Worm (Caenorhabditis elegans) whole organism, early embryonic: ENCODE measurements around the gene ttc-39B.

ENCODE experiments used
- B0310.2 ChIP-seq: sonication (generic microtip); optimal IDR thresholded peaks from 2 replicates; lab custom pipeline; 2016; ENCODE audit warnings: mild to moderate bottlenecking, missing genetic modification characterization, missing compliant biosample characterization
- F13C5.2 ChIP-seq: sonication (generic microtip); optimal IDR thresholded peaks from 2 replicates; lab custom pipeline; 2017; ENCODE audit warnings: mild to moderate bottlenecking, missing genetic modification characterization, inconsistent platforms, missing compliant biosample characterization
- aly-1 ChIP-seq: sonication (generic microtip); optimal IDR thresholded peaks from 2 replicates; lab custom pipeline; 2016; ENCODE audit warnings: missing genetic modification characterization, missing compliant biosample characterization
- ama-1 ChIP-seq: fragments of 150-350 bp; optimal IDR thresholded peaks from 2 replicates; lab custom pipeline; 2014
- ceh-13 ChIP-seq: fragments of 200-800 bp; sonication (Bioruptor generic); optimal IDR thresholded peaks from 2 replicates; lab custom pipeline; 2018; ENCODE audit warnings: mild to moderate bottlenecking, missing genetic modification characterization, missing compliant biosample characterization
- ceh-36 ChIP-seq: sonication (generic microtip); optimal IDR thresholded peaks from 2 replicates; lab custom pipeline; 2016; ENCODE audit warnings: missing genetic modification characterization, inconsistent platforms, missing compliant biosample characterization
- ets-7 ChIP-seq: sonication (generic microtip); optimal IDR thresholded peaks from 2 replicates; lab custom pipeline; 2016; ENCODE audit warnings: missing genotype, missing genetic modification characterization, missing compliant biosample characterization
- flt-1 ChIP-seq: fragments of 200-800 bp; sonication (Bioruptor generic); IDR thresholded peaks from 2 replicates; pipeline ENCODE4 v1.3.6; 2022; ENCODE audit warnings: missing genetic modification characterization, missing compliant biosample characterization
- hmbx-1 ChIP-seq: sonication (generic microtip); optimal IDR thresholded peaks from 2 replicates; lab custom pipeline; 2016; ENCODE audit warnings: mild to moderate bottlenecking, missing genetic modification characterization, missing compliant biosample characterization
- hmg-4 ChIP-seq: fragments of 200-800 bp; sonication (Bioruptor generic); optimal IDR thresholded peaks from 2 replicates; lab custom pipeline; 2018; ENCODE audit warnings: mild to moderate bottlenecking, missing genetic modification characterization, missing compliant biosample characterization
- hnd-1 ChIP-seq: sonication (generic microtip); optimal IDR thresholded peaks from 2 replicates; lab custom pipeline; 2016; ENCODE audit warnings: missing genetic modification characterization, missing compliant biosample characterization
- pes-1 ChIP-seq: fragments of 200-800 bp; sonication (Bioruptor generic); IDR thresholded peaks from 2 replicates; pipeline ENCODE4 v1.3.6; 2022; ENCODE audit warnings: missing genetic modification reagents, missing genetic modification characterization, missing compliant biosample characterization
- scrt-1 ChIP-seq: fragments of 200-800 bp; sonication (Bioruptor generic); IDR thresholded peaks from 2 replicates; pipeline ENCODE4 v1.3.6; 2022; ENCODE audit warnings: missing genetic modification characterization, missing compliant biosample characterization
- sea-1 ChIP-seq: fragments of 200-800 bp; sonication (Bioruptor generic); conservative IDR thresholded peaks from 2 replicates; pipeline ENCODE4 v1.3.6; 2022; ENCODE audit warnings: missing genetic modification characterization, missing compliant biosample characterization
- tbx-11 ChIP-seq: fragments of 200-800 bp; sonication (Bioruptor generic); IDR thresholded peaks from 2 replicates; pipeline ENCODE4 v1.3.6; 2022; ENCODE audit warnings: missing genetic modification characterization, missing compliant biosample characterization
- tbx-37 ChIP-seq: fragments of 200-800 bp; sonication (Bioruptor generic); conservative IDR thresholded peaks from 2 replicates; pipeline ENCODE4 v1.3.6; 2022; ENCODE audit warnings: missing genetic modification reagents, missing genetic modification characterization, missing compliant biosample characterization
- tra-4 ChIP-seq: sonication (generic microtip); optimal IDR thresholded peaks from 2 replicates; lab custom pipeline; 2017; ENCODE audit warnings: missing genetic modification characterization, missing compliant biosample characterization

ttc-39B gene

DNA sequence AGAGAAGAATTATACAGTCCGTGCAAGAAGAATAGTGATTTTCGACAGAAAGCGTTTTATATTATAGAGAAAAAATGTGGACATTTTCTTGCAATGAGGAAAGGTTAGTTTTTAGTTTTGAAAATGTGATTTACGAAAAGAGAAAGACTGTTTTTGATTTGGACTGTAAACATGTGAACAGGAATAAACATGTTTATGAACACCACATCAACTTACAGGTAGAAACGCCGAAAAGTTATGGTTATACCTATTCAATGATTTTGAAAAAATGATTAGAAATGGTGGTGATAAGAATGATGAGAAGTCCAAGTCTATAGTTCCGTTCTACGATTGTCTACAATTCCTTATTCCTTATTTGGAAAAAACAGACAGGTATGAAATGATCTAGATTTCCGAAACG lies 10.7 kb upstream of the ttc-39B start:
- TF ChIP-seq ceh-36: no peak
- no peak for TF ChIP-seq hmg-4 (GFP tag; lab: Kevin White, UChicago)
- TF ChIP-seq ceh-13 (GFP tag; lab: Kevin White, UChicago): no peak
- TF ChIP-seq tbx-11 (GFP tag; lab: Robert Waterston, UW): no peak
- no peak for TF ChIP-seq sea-1
- no peak for TF ChIP-seq scrt-1

DNA sequence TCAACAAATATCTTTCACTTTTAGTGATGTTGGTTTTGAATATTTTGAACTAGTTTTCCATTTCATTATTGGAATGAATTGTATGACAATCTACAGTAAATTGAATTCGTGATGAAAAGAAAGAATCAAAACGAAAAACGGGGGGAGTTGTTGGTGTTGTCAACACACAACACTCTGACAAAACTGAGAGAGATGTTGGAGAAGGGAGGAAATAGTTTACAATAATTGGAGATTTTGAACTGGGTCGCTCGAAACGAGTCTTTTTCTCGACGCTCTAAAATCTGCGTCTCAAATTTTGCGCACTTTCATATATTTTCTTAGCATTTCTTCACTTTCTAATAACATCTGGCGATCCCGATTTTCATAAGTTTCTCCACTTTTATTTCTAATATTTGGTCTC lies 10.1 kb upstream of the ttc-39B start, which contains the start of gene txt-18:
Gene txt-18, plus strand, starts transcription at position 180 of the 400 bp plus-strand sequence.
- TF ChIP-seq tbx-11 (GFP tag; lab: Robert Waterston, UW) (no peak), flt-1 (GFP tag; lab: Robert Waterston, UW) (no peak), scrt-1 (no peak), tbx-37 (GFP tag; lab: Robert Waterston, UW) (no peak), hmbx-1 (tag; lab: Kevin White, UChicago) (no peak), ceh-36 (no peak), ceh-13 (GFP tag; lab: Kevin White, UChicago) (no peak), sea-1 (no peak)

DNA sequence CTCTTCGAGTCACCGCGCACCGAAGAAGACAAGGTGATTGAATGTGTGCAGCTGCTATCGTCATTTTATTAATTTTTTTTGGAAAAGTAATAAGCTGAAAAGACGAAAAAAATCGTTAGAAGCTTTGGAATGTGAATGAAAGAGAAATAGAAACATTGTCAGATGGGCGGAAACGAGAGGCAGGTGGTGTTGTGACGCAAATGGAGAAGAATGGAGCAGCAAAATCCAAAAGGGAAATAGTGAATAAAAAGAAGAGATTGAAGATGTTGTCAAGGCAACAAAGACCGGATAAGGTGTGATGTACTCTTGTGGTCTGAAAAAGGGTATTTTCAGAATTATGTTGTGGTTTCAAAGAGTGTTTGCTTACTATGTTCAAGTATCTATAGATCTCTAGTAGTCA lies 8.7 kb upstream of the ttc-39B start:
- no peak for TF ChIP-seq hnd-1 (tag; lab: Kevin White, UChicago)
- TF ChIP-seq tbx-11 (GFP tag; lab: Robert Waterston, UW): no peak
- no peak for TF ChIP-seq pes-1
- TF ChIP-seq tra-4 (tag; lab: Kevin White, UChicago): no peak
- TF ChIP-seq ama-1 (lab: Kevin White, UChicago): no peak
- TF ChIP-seq hmbx-1 (tag; lab: Kevin White, UChicago): no peak
- TF ChIP-seq scrt-1: no peak
- TF ChIP-seq ets-7 (tag; lab: Kevin White, UChicago): no peak
- TF ChIP-seq ceh-13 (GFP tag; lab: Kevin White, UChicago): no peak

DNA sequence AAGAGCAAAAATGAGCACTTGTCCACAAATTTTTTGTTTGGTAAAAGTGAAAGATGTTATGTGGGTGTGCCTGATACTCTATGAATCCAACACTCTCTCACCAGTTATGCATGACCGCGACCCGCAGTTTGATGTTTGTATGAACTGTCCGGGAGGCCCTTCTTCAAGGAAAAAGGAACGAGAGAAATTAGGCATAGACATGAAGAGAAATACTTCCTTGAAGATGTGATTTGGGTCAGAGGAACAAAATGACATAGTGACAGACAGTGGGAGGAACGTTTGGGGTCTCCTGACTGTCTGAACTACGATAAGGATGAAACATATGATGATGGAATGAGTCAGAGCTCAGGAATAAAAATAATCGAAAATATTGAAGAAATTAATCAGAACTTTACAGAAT lies 7.3 kb upstream of the ttc-39B start:
- TF ChIP-seq F13C5.2 (no peak), scrt-1 (no peak), tra-4 (tag; lab: Kevin White, UChicago) (no peak), ets-7 (tag; lab: Kevin White, UChicago) (no peak), tbx-11 (GFP tag; lab: Robert Waterston, UW) (no peak)

DNA sequence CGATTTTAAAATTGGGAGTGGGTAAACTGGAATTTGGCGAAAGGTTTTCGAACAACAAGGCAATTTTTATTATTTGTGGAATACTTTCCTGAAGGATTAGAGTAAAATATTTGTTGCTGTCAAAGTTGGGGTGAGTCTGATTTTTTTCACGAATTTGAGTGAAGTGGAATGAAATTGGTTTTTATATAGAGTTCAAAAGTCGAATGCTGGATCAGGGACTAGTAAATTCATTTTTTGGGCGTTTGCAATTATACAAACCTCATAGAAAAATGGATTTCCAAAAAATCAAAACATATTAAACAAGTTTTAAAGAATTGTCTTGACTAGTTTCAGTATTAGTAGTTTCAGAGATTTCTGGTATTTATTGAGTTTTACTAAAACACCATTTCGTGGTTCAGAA lies 6.2 kb upstream of the ttc-39B start, which contains the start of gene C32D5.7:
Gene C32D5.7, minus strand, starts transcription at position 101 of the 400 bp plus-strand sequence.
- TF ChIP-seq hmg-4 (GFP tag; lab: Kevin White, UChicago) (no peak), tbx-11 (GFP tag; lab: Robert Waterston, UW) (no peak), ceh-36 (no peak), hnd-1 (tag; lab: Kevin White, UChicago) (no peak), scrt-1 (no peak), B0310.2 (tag; lab: Kevin White, UChicago) (no peak), aly-1 (tag; lab: Kevin White, UChicago) (no peak), ama-1 (lab: Kevin White, UChicago) (no peak), tbx-37 (GFP tag; lab: Robert Waterston, UW) (no peak), pes-1 (no peak), sea-1 (no peak), ceh-13 (GFP tag; lab: Kevin White, UChicago) (no peak), flt-1 (GFP tag; lab: Robert Waterston, UW) (no peak), F13C5.2 (no peak), hmbx-1 (tag; lab: Kevin White, UChicago) (no peak), tra-4 (tag; lab: Kevin White, UChicago) (no peak)

DNA sequence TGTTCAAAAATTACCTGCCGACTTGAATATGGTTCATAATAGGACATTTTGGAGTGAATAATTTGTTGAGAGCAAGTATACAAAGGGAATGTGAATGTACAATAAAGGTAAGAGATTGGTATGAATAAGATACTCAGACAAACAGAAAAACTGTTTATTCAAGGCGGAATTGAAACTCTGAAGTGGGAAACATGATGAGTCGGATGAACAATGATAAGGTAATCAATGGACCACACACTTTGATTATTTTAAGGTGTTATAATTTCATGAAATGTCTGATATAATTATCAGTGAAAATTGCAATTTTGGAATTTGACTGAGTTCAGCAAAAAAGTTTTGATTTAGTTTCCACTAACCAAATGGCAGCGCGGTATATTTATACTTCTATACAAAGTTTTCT lies 5.7 kb upstream of the ttc-39B start:
- TF ChIP-seq ceh-13 (GFP tag; lab: Kevin White, UChicago): no peak
- no peak for TF ChIP-seq tbx-11 (GFP tag; lab: Robert Waterston, UW)
- no peak for TF ChIP-seq scrt-1
- TF ChIP-seq hmbx-1 (tag; lab: Kevin White, UChicago): no peak
- TF ChIP-seq sea-1: no peak
- TF ChIP-seq ama-1 (lab: Kevin White, UChicago): no peak
- TF ChIP-seq hmg-4 (GFP tag; lab: Kevin White, UChicago): no peak
- TF ChIP-seq tbx-37 (GFP tag; lab: Robert Waterston, UW): no peak

DNA sequence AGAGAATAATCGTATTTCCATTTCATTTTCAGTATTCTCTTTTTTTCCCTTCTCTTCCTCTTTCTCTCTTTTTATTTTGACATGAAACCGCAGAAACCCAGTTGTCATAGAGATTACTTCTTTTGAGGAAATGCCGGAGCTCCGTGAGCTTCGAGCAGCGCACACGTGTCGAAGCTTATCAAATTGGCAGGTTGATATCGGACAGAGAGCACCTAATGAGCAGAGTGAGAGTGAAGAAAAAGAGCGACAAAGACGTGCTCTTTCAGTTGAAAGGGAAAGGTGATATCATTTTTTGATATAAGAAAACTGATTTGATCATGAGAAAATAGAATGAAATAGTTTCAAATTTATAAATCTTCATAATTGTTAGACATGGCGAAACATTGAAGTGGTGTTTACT lies 1.6 kb upstream of the ttc-39B start, which contains the start of gene C32D5.14:
Gene C32D5.14, plus strand, starts transcription at position 131 of the 400 bp plus-strand sequence.
- TF ChIP-seq pes-1 (no peak), tra-4 (tag; lab: Kevin White, UChicago) (no peak), sea-1 (no peak), tbx-11 (GFP tag; lab: Robert Waterston, UW) (no peak), tbx-37 (GFP tag; lab: Robert Waterston, UW) (no peak), ets-7 (tag; lab: Kevin White, UChicago) (no peak), hmbx-1 (tag; lab: Kevin White, UChicago) (no peak), flt-1 (GFP tag; lab: Robert Waterston, UW) (no peak), ceh-36 (no peak), ceh-13 (GFP tag; lab: Kevin White, UChicago) (no peak), hmg-4 (GFP tag; lab: Kevin White, UChicago) (no peak)

DNA sequence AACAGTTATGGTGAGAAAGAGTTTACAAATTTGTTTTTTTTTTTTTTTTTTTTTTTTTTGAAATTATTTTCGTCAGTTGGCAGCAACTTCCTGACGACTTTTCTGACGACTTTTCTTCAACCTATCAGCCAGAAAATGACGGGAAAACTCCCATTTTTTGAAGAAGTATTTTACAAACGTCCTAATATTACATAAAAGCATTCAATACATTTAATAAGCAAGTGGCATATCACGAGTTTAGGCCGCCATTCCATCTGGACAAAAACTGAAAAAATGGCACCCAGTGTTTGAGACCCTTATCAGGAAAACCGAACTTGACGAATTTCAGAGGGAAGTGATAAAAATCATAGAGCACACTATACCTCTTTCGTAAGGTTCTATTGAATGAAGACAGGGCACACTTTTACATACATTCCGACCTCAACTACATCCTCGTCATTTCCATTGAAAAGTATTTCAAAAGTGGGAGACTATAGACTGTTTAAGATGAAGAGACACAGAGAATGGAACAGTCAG lies 1.0 kb upstream of the ttc-39B start:
- TF ChIP-seq tra-4 (tag; lab: Kevin White, UChicago) (no peak), pes-1 (no peak), F13C5.2 (no peak), tbx-37 (GFP tag; lab: Robert Waterston, UW) (no peak), flt-1 (GFP tag; lab: Robert Waterston, UW) (no peak), B0310.2 (tag; lab: Kevin White, UChicago) (no peak), ets-7 (tag; lab: Kevin White, UChicago) (no peak), aly-1 (tag; lab: Kevin White, UChicago) (no peak), tbx-11 (GFP tag; lab: Robert Waterston, UW) (no peak), sea-1 (no peak), scrt-1 (no peak), ceh-36 (no peak), hmbx-1 (tag; lab: Kevin White, UChicago) (no peak), hmg-4 (GFP tag; lab: Kevin White, UChicago) (no peak)
